Worm (Caenorhabditis elegans) whole organism, L3 larva: ENCODE results near the gene inx-5.
"Not testable (repeated sequence)": the region's sequence is repeated elsewhere in the genome, so short reads cannot be mapped to it uniquely, and the experiment has no call there.

Experiments used
- aly-2 ChIP-seq: fragments of 150-350 bp; optimal IDR thresholded peaks from 2 replicates; lab custom pipeline; 2014; ENCODE audit warnings: missing biosample characterization, missing genetic modification characterization
- ama-1 ChIP-seq: fragments of 150-350 bp; optimal IDR thresholded peaks from 2 replicates; lab custom pipeline; 2018
- ceh-16 ChIP-seq: sonication (generic microtip); optimal IDR thresholded peaks from 2 replicates; lab custom pipeline; 2017; ENCODE audit warnings: missing biosample characterization, missing genetic modification characterization
- ceh-28 ChIP-seq: fragments of 150-350 bp; optimal IDR thresholded peaks from 2 replicates; lab custom pipeline; 2014; ENCODE audit warnings: missing biosample characterization, missing genetic modification reagents, missing genetic modification characterization
- daf-12 ChIP-seq: fragments of 150-350 bp; optimal IDR thresholded peaks from 2 replicates; lab custom pipeline; 2014; ENCODE audit warnings: missing biosample characterization, missing genetic modification reagents, missing genetic modification characterization
- egl-27 ChIP-seq: sonication (generic microtip); optimal IDR thresholded peaks from 4 replicates; lab custom pipeline; 2017; ENCODE audit warnings: missing biosample characterization, missing genetic modification reagents, missing genetic modification characterization
- egl-5 ChIP-seq: fragments of 150-350 bp; optimal IDR thresholded peaks from 2 replicates; lab custom pipeline; 2017; ENCODE audit warnings: missing biosample characterization, missing genetic modification reagents, missing genetic modification characterization, inconsistent platforms
- elt-1 ChIP-seq: fragments of 150-350 bp; optimal IDR thresholded peaks from 2 replicates; lab custom pipeline; 2014; ENCODE audit warnings: missing biosample characterization, missing genetic modification characterization
- elt-2 ChIP-seq: sonication (generic microtip); optimal IDR thresholded peaks from 2 replicates; lab custom pipeline; 2016; ENCODE audit warnings: missing genetic modification reagents, mild to moderate bottlenecking, missing genetic modification characterization, missing compliant biosample characterization
- elt-3 ChIP-seq, 3 experiments: fragments of 150-350 bp in 1 of 3; sonication (generic microtip) in 2 of 3; optimal IDR thresholded peaks; 2 replicates in 2 of 3; 4 replicates in 1 of 3; lab custom pipeline; 2014 to 2017; ENCODE audit warnings: missing biosample characterization in 3 of 3, missing genetic modification characterization in 3 of 3
- fkh-10 ChIP-seq: sonication (generic microtip); optimal IDR thresholded peaks from 2 replicates; lab custom pipeline; 2017; ENCODE audit warnings: missing biosample characterization, missing genetic modification reagents, missing genetic modification characterization
- fos-1 ChIP-seq: fragments of 150-350 bp; optimal IDR thresholded peaks from 2 replicates; lab custom pipeline; 2014; ENCODE audit warnings: missing biosample characterization, missing genetic modification characterization
- hmg-11 ChIP-seq: sonication (generic microtip); optimal IDR thresholded peaks from 2 replicates; lab custom pipeline; 2016; ENCODE audit warnings: missing genetic modification characterization, missing compliant biosample characterization
- jun-1 ChIP-seq: fragments of 150-350 bp; optimal IDR thresholded peaks from 2 replicates; lab custom pipeline; 2014; ENCODE audit warnings: missing biosample characterization, missing genetic modification reagents, missing genetic modification characterization
- lin-15B ChIP-seq: fragments of 150-350 bp; optimal IDR thresholded peaks from 2 replicates; lab custom pipeline; 2014; ENCODE audit warnings: missing biosample characterization, missing genetic modification characterization
- mdl-1 ChIP-seq: fragments of 150-350 bp; optimal IDR thresholded peaks from 2 replicates; lab custom pipeline; 2014; ENCODE audit warnings: missing biosample characterization, missing genetic modification characterization
- nhr-11 ChIP-seq: fragments of 150-350 bp; optimal IDR thresholded peaks from 2 replicates; lab custom pipeline; 2014; ENCODE audit warnings: missing biosample characterization, missing genetic modification characterization
- nhr-12 ChIP-seq: fragments of 150-350 bp; optimal IDR thresholded peaks from 2 replicates; lab custom pipeline; 2014; ENCODE audit warnings: missing biosample characterization, missing genetic modification characterization
- nhr-237 ChIP-seq: fragments of 150-350 bp; optimal IDR thresholded peaks from 2 replicates; lab custom pipeline; 2014; ENCODE audit warnings: missing biosample characterization, missing genetic modification characterization
- nhr-25 ChIP-seq: sonication (generic microtip); optimal IDR thresholded peaks from 2 replicates; lab custom pipeline; 2017; ENCODE audit warnings: missing biosample characterization, missing genetic modification characterization
- nhr-28 ChIP-seq: fragments of 150-350 bp; optimal IDR thresholded peaks from 2 replicates; lab custom pipeline; 2014; ENCODE audit warnings: missing biosample characterization, missing genetic modification characterization
- nhr-43 ChIP-seq: sonication (generic microtip); optimal IDR thresholded peaks from 2 replicates; lab custom pipeline; 2016; ENCODE audit warnings: mild to moderate bottlenecking, missing genetic modification characterization, missing compliant biosample characterization; ENCODE audit not compliant: poor library complexity, severe bottlenecking
- nhr-76 ChIP-seq: fragments of 150-350 bp; sonication (generic microtip); optimal IDR thresholded peaks from 5 replicates; lab custom pipeline; 2014; ENCODE audit warnings: missing biosample characterization, missing genetic modification characterization
- pha-4 ChIP-seq: fragments of 150-350 bp; optimal IDR thresholded peaks from 2 replicates; lab custom pipeline; 2014; ENCODE audit warnings: missing biosample characterization, missing genetic modification reagents, missing genetic modification characterization
- pqm-1 ChIP-seq: fragments of 150-350 bp; optimal IDR thresholded peaks from 2 replicates; lab custom pipeline; 2017; ENCODE audit warnings: missing biosample characterization, missing genetic modification characterization, inconsistent platforms
- sea-2 ChIP-seq: fragments of 150-350 bp; sonication (generic microtip); optimal IDR thresholded peaks from 4 replicates; lab custom pipeline; 2014; ENCODE audit warnings: missing biosample characterization, missing genetic modification reagents, missing genetic modification characterization
- unc-39 ChIP-seq: sonication (generic microtip); optimal IDR thresholded peaks from 4 replicates; lab custom pipeline; 2017; ENCODE audit warnings: missing biosample characterization, missing genetic modification characterization
- unc-62 ChIP-seq: fragments of 150-350 bp; sonication (generic microtip); optimal IDR thresholded peaks from 4 replicates; lab custom pipeline; 2014; ENCODE audit warnings: missing biosample characterization, missing genetic modification reagents, missing genetic modification characterization
- ztf-11 ChIP-seq: fragments of 150-350 bp; optimal IDR thresholded peaks from 2 replicates; lab custom pipeline; 2014; ENCODE audit warnings: missing biosample characterization, missing genetic modification characterization
- ztf-4 ChIP-seq: fragments of 150-350 bp; optimal IDR thresholded peaks from 2 replicates; lab custom pipeline; 2014; ENCODE audit warnings: missing biosample characterization, missing genetic modification characterization

The inx-5 gene

DNA sequence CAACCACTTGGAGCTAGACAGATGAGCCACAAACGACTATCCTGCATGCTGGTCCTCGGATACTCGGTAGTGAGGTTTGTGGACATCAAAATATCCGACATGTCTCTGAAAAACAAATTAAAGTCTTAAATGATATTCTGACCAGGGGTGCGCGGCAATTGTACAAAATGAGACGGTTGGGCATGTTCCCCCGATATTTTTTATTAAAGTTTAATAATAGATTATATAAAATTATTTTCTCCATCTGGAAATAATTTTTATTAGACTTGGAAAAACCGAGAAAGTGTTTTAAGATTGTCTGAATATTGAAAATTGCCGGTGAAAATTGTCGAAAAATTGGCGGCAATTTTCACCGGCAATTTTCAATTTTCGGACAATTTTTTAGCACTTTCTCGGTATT is 25.6 kb upstream of the inx-5 start, which contains the start of gene F55E10.4:
F55E10.4 (minus strand) TSS at position 101 of the 400 bp plus-strand sequence.
- TF ChIP-seq nhr-25 (tag; lab: Kevin White, UChicago) (no peak), elt-3 (tag; optimal IDR thresholded peaks at IDR 0.05; lab: Kevin White, UChicago) (no peak), nhr-76 (no peak), nhr-12 (no peak), unc-62 (GFP tag; lab: Kevin White, UChicago) (no peak), hmg-11 (tag; lab: Kevin White, UChicago) (no peak)
- TF ChIP-seq, all 47 proteins: peak for 0

ce11 chrX:8326394-8326793 is 24.2 kb upstream of the inx-5 start, which contains the start of gene R09F10.8:
TSS of gene R09F10.8 (minus strand) at chrX:8326451.
- TF ChIP-seq nhr-25 (tag; lab: Kevin White, UChicago) = no peak
- no peak for TF ChIP-seq sea-2 (GFP tag; lab: Kevin White, UChicago)
- TF ChIP-seq ceh-28 (tag; lab: Kevin White, UChicago) = no peak
- TF ChIP-seq elt-1 = no peak
- TF ChIP-seq aly-2 (tag; lab: Kevin White, UChicago) = no peak
- no peak for TF ChIP-seq ztf-4 (tag; lab: Kevin White, UChicago)
- TF ChIP-seq daf-12 (tag; lab: Kevin White, UChicago) = no peak
- TF ChIP-seq nhr-28 (tag; lab: Kevin White, UChicago) = no peak
- TF ChIP-seq nhr-11 = no peak
- TF ChIP-seq nhr-43 (tag; lab: Kevin White, UChicago) = no peak
- TF ChIP-seq ztf-11 = no peak
- no peak for TF ChIP-seq pqm-1
- TF ChIP-seq egl-27 (tag; lab: Kevin White, UChicago) = no peak
- no peak for TF ChIP-seq egl-5 (tag; lab: Kevin White, UChicago)
- TF ChIP-seq fkh-10 = no peak
- TF ChIP-seq fos-1 (tag; lab: Kevin White, UChicago) = no peak
- TF ChIP-seq ama-1 (lab: Kevin White, UChicago) = no peak
- no peak for TF ChIP-seq mdl-1 (tag; lab: Kevin White, UChicago)

DNA sequence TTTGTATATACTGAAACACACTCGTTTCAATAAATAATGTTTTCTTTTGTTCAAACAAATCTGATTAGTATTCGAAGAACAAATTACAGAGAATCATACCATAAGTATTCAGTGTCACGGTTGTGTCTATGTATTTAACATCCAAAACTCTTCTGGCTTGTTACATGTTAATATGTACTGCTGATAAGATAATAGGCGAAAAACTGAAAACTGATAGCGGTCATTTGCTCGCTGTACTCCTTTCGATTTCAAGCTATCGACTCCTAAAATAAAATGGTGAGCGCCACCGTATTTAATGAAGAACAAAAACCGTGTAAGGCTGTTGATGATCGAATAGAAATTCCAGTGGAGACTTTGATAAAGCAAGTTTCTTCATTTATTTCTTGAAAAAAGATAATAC is 21.2 kb upstream of the inx-5 start, which contains the start of gene R09F10.1:
R09F10.1 (plus strand) TSS at position 222 of the 400 bp plus-strand sequence.
- TF ChIP-seq pha-4 (tag; lab: Kevin White, UChicago) (peak; percentile 50), elt-2 (tag; lab: Kevin White, UChicago) (peak; percentile 75), egl-5 (tag; lab: Kevin White, UChicago) (no peak), fos-1 (tag; lab: Kevin White, UChicago) (no peak), jun-1 (tag; lab: Kevin White, UChicago) (no peak), unc-39 (no peak), elt-1 (no peak), pqm-1 (peak; percentile 46)
- TF ChIP-seq, all 47 proteins: peak for 3

ce11 chrX:8321811-8322210 is 19.6 kb upstream of the inx-5 start, which contains the start of gene abu-9:
TSS of gene abu-9 (plus strand) at chrX:8322111.
- not testable (repeated sequence) for TF ChIP-seq hmg-11, daf-12, egl-5 (tag; lab: Kevin White, UChicago)

- no peak for TF ChIP-seq nhr-237 (tag; lab: Kevin White, UChicago)
Measured at ce11 chrX:8320889-8321288, 18.7 kb upstream of the inx-5 start, which contains the start of gene pqn-57. TSS of gene pqn-57 (minus strand) at chrX:8320989.

DNA sequence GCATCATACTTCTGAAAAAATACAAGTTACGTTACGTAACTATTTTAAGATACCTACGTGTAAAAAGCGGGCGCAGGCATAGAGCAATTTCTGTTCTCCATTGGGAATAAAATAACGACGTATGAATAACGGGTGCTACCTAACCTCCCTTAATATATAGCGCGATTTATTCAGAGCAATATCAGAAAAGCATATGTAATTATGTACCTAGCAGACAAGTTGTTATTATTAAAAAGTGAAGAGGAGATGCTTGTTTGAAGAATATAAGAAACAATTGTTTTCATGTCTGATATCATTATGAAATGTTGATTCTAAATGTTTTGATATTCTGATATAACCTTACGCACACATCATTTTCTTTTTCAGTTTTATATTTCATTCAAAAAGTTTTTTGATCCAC is 16.8 kb upstream of the inx-5 start, which contains the start of gene srh-11:
srh-11 (minus strand) TSS at position 101 of the 400 bp plus-strand sequence.
- TF ChIP-seq egl-5 (tag; lab: Kevin White, UChicago) (no peak), nhr-43 (tag; lab: Kevin White, UChicago) (no peak), ceh-16 (tag; lab: Kevin White, UChicago) (no peak), egl-27 (tag; lab: Kevin White, UChicago) (no peak), aly-2 (tag; lab: Kevin White, UChicago) (no peak), lin-15B (tag; lab: Kevin White, UChicago) (no peak), pqm-1 (no peak), unc-62 (GFP tag; lab: Kevin White, UChicago) (no peak)
